Fruit fly (Drosophila melanogaster): ENCODE results near the gene Ir76a.

The Ir76a gene

DNA sequence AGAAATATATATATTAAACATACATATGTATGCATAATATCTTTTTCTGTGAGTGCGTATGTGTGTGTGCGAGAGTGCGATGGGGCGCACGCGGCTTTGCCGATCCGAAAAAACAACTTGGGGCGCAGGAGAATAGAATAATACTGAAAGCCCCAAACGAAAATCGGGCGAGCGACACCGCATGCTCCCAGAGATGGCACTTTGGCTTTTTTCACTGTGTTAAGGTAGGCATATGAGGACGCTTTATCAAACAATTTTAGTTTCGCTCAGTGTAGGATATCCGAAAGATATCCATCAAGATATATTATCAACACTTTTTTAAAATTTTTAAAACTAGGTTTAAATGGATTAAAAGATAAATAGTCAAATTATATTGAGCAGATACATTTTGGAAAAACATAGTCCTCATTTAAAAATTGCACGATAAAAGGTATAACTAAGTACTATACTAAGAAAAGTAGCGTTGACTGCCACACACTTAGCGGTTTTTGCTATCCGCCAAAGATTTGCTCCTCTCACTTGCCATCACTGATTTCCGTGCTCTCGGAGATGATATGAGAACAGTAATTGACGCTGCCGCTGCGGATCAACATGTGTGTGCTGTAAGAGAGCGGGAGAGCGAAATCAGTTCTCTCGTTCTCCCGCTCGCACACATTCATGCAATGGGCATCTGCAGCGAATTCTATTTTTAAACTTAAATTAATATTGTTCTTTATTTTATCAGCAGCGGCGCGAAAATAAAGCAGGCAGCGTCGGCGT is 8.0 kb upstream of the Ir76a start (continued):
- TF ChIP-seq chinmo (GFP tag; IDR thresholded peaks at IDR 0.05; ENCODE audit: partially characterized antibody) (peak; percentile 80; the same call in 1 of the 4 replicates), tna (GFP tag; IDR thresholded peaks at IDR 0.05; ENCODE audit: partially characterized antibody) (peak; percentile 21; the same call in 1 of the 2 replicates), oc (tag; optimal IDR thresholded peaks at IDR 0.05) (no peak), grau (tag; optimal IDR thresholded peaks at IDR 0.05) (peak; percentile 80), CG18599 (GFP tag; optimal IDR thresholded peaks at IDR 0.05) (peak; percentile 64), HLH4C (GFP tag; IDR thresholded peaks at IDR 0.05; ENCODE audit: partially characterized antibody) (no peak), Pdp1 (GFP tag; optimal IDR thresholded peaks at IDR 0.05) (peak; percentile 39 to 78), CG4404 (GFP tag; IDR thresholded peaks at IDR 0.05) (peak; percentile 31; the same call in 1 of the 2 replicates), eve (GFP tag; optimal IDR thresholded peaks at IDR 0.05) (peak in 1 of 2 experiments; percentile 88), CG9437 (GFP tag; optimal IDR thresholded peaks at IDR 0.05) (peak; percentile 69), sisA (GFP tag; IDR thresholded peaks at IDR 0.05) (peak; percentile 32; the same call in 1 of the 2 replicates), onecut (GFP tag; IDR thresholded peaks at IDR 0.05) (no peak), D19B (GFP tag; optimal IDR thresholded peaks at IDR 0.05) (peak; percentile 74), wdn (GFP tag; IDR thresholded peaks at IDR 0.05) (0 out of 2 replicates have a peak, but pooled peaks have one; percentile 33), Asciz (GFP tag; optimal IDR thresholded peaks at IDR 0.05) (no peak), pho (GFP tag; optimal IDR thresholded peaks at IDR 0.05) (peak; percentile 69), crc (GFP tag; optimal IDR thresholded peaks at IDR 0.05) (no peak), CG4854 (GFP tag; optimal IDR thresholded peaks at IDR 0.05) (no peak), h (optimal IDR thresholded peaks at IDR 0.05) (no peak), Hr51 (GFP tag; optimal IDR thresholded peaks at IDR 0.05) (peak; percentile 14 to 69), Max (GFP tag; optimal IDR thresholded peaks at IDR 0.05) (peak; percentile 68), NC2α (GFP tag; optimal IDR thresholded peaks at IDR 0.05) (peak; percentile 6), CG10147 (GFP tag; optimal IDR thresholded peaks at IDR 0.05) (peak; percentile 71), CG13775 (GFP tag; optimal IDR thresholded peaks at IDR 0.05) (peak; percentile 81), HmgD (GFP tag; optimal IDR thresholded peaks at IDR 0.05) (no peak), tup (GFP tag; optimal IDR thresholded peaks at IDR 0.05) (peak; percentile 47), gt (GFP tag; IDR thresholded peaks at IDR 0.05) (no peak), Myb (GFP tag; optimal IDR thresholded peaks at IDR 0.05) (peak; percentile 22), bowl (GFP tag; IDR thresholded peaks at IDR 0.05) (no peak), Bteb2 (GFP tag; optimal IDR thresholded peaks at IDR 0.05) (peak; percentile 28), CG7987 (GFP tag; optimal IDR thresholded peaks at IDR 0.05) (no peak), mld (GFP tag; IDR thresholded peaks at IDR 0.05; ENCODE audit: partially characterized antibody) (no peak), nmo (GFP tag; optimal IDR thresholded peaks at IDR 0.05) (peak; percentile 82), insv (GFP tag; optimal IDR thresholded peaks at IDR 0.05) (peak in 1 of 2 experiments; percentile 45), Spps (tag; optimal IDR thresholded peaks at IDR 0.05) (peak; percentile 45), CG9727 (GFP tag; optimal IDR thresholded peaks at IDR 0.05) (peak; percentile 68), sqz (GFP tag; optimal IDR thresholded peaks at IDR 0.05) (no peak), CG1602 (GFP tag; optimal IDR thresholded peaks at IDR 0.05) (peak; percentile 46), D (optimal IDR thresholded peaks at IDR 0.05) (no peak), D (GFP tag; optimal IDR thresholded peaks at IDR 0.05) (peak; percentile 66), CG18619 (GFP tag; optimal IDR thresholded peaks at IDR 0.05) (peak; percentile 58), Fer3 (tag; optimal IDR thresholded peaks at IDR 0.05) (peak; percentile 44), HLH54F (GFP tag; optimal IDR thresholded peaks at IDR 0.05) (peak; percentile 57), Hr3 (GFP tag; optimal IDR thresholded peaks at IDR 0.05) (peak; percentile 50), CG6791 (GFP tag; IDR thresholded peaks at IDR 0.05; ENCODE audit: partially characterized antibody) (peak; percentile 46; the same call in 1 of the 3 replicates), phol (tag; optimal IDR thresholded peaks at IDR 0.05) (peak; percentile 79), CG14860 (GFP tag; IDR thresholded peaks at IDR 0.05; ENCODE audit: partially characterized antibody) (no peak), H2.0 (GFP tag; IDR thresholded peaks at IDR 0.05) (no peak)
